Fruit fly (Drosophila melanogaster): ENCODE data around the gene Gr28a.

DNA sequence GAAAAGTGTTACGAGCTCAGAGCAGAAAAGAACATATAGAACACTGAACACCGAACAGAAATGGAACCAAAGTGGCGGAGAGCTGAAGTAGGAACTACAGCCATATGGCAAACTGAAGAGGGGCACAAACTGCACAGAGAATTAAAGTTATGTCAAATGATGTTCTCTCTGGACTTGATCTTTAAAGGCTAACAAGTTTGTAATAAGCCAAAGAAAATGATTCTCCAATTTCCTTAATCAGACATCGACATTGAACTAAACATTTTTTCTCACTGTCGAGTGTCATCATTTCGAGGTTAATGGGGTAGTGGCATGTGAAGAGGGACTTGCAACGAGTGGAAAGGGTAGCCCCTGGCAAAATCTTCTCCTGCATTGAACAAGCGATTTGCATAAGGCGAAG, 49.7 kb upstream of the Gr28a start:
- TF ChIP-seq CG8478 (optimal IDR thresholded peaks at IDR 0.05) (no peak), Dll (optimal IDR thresholded peaks at IDR 0.05) (no peak), psq (optimal IDR thresholded peaks at IDR 0.05) (no peak), usp (GFP tag; optimal IDR thresholded peaks at IDR 0.05) (no peak), pan (optimal IDR thresholded peaks at IDR 0.05) (no peak), EcR (GFP tag; optimal IDR thresholded peaks at IDR 0.05) (no peak)

All from whole organism.